Worm (Caenorhabditis elegans): ENCODE data around the gene spe-41.
A peak's percentile ranks its signal among the peaks of the same experiment; 100 is the strongest.

ce11 chrIII:3404354-3404913, 39.6 kb downstream of the spe-41 start, which contains the start of the genes npp-9 and F59A2.5:
- TF ChIP-seq mep-1 (tag; optimal IDR thresholded peaks at IDR 0.05) (peak; percentile 61), cnd-1 (tag; optimal IDR thresholded peaks at IDR 0.05) (no peak), unc-62 (GFP tag; optimal IDR thresholded peaks at IDR 0.05) (no peak), ceh-43 (GFP tag; optimal IDR thresholded peaks at IDR 0.05) (no peak), mab-5 (tag; optimal IDR thresholded peaks at IDR 0.05) (no peak), pha-4 (tag; optimal IDR thresholded peaks at IDR 0.05) (no peak), unc-39 (tag; optimal IDR thresholded peaks at IDR 0.05) (no peak), lsy-2 (tag; optimal IDR thresholded peaks at IDR 0.05) (peak; percentile 33), nhr-237 (tag; optimal IDR thresholded peaks at IDR 0.05) (peak; percentile 7), snpc-4 (tag; optimal IDR thresholded peaks at IDR 0.05) (no peak)
